Worm (Caenorhabditis elegans) whole organism, midembryonic: ENCODE measurements around the gene T04G9.7.

ENCODE experiments used
- T22C8.4 ChIP-seq: fragments of 200-800 bp; sonication (Bioruptor generic); IDR thresholded peaks from 2 replicates; pipeline ENCODE4 v1.3.6; 2022; ENCODE audit warnings: missing genetic modification characterization, missing compliant biosample characterization
- cog-1 ChIP-seq: sonication (generic microtip); optimal IDR thresholded peaks from 2 replicates; lab custom pipeline; 2016; ENCODE audit warnings: missing genetic modification characterization, missing compliant biosample characterization
- flt-1 ChIP-seq: fragments of 200-800 bp; sonication (Bioruptor generic); IDR thresholded peaks from 2 replicates; pipeline ENCODE4 v1.3.6; 2022; ENCODE audit warnings: missing genetic modification characterization, missing compliant biosample characterization
- med-1 ChIP-seq: sonication (generic microtip); optimal IDR thresholded peaks from 2 replicates; lab custom pipeline; 2017; ENCODE audit warnings: missing genetic modification characterization, mild to moderate bottlenecking, missing compliant biosample characterization, antibody characterized with exemption, missing genetic modification reagents; ENCODE audit not compliant: insufficient read depth
- ref-1 ChIP-seq: fragments of 200-800 bp; sonication (Bioruptor generic); conservative IDR thresholded peaks from 2 replicates; pipeline ENCODE4 v1.3.6; 2022; ENCODE audit warnings: missing genetic modification reagents, missing genetic modification characterization, missing compliant biosample characterization
- tab-1 ChIP-seq: fragments of 200-800 bp; sonication (Bioruptor generic); IDR thresholded peaks from 2 replicates; pipeline ENCODE4 v1.3.6; 2022; ENCODE audit warnings: missing genetic modification characterization, missing compliant biosample characterization
- ztf-23 ChIP-seq: fragments of 200-800 bp; sonication (Bioruptor generic); IDR thresholded peaks from 2 replicates; pipeline ENCODE4 v1.3.6; 2022; ENCODE audit warnings: missing genetic modification reagents, missing genetic modification characterization, missing compliant biosample characterization
- ztf-29 ChIP-seq: fragments of 200-800 bp; sonication (Bioruptor generic); IDR thresholded peaks from 2 replicates; pipeline ENCODE4 v1.3.6; 2022; ENCODE audit warnings: missing genetic modification reagents, missing genetic modification characterization, missing compliant biosample characterization

ce11 chrX:726295-726694 lies 44.3 kb upstream of the T04G9.7 start:
- TF ChIP-seq ztf-23 (GFP tag; lab: Robert Waterston, UW) (no peak), ztf-29 (GFP tag; lab: Robert Waterston, UW) (no peak), med-1 (GFP tag; lab: Kevin White, UChicago) (no peak), tab-1 (GFP tag; lab: Robert Waterston, UW) (no peak), ref-1 (GFP tag; lab: Robert Waterston, UW) (no peak), flt-1 (GFP tag; lab: Robert Waterston, UW) (no peak), T22C8.4 (GFP tag; lab: Robert Waterston, UW) (no peak), cog-1 (tag; lab: Kevin White, UChicago) (no peak)
